Worm (Caenorhabditis elegans) whole organism, young adult: ENCODE results near the gene F59B8.1.
A peak's percentile ranks its signal among the peaks of the same experiment; 100 is the strongest.

ENCODE experiments used
- B0035.1 ChIP-seq: sonication (generic microtip); optimal IDR thresholded peaks from 2 replicates; lab custom pipeline; 2016; ENCODE audit warnings: missing genetic modification characterization, mild to moderate bottlenecking, missing compliant biosample characterization, missing genotype, missing genetic modification reagents
- C06A6.2 ChIP-seq: fragments of 200-800 bp; sonication (Bioruptor generic); conservative IDR thresholded peaks from 2 replicates; pipeline ENCODE4 v1.3.6; 2022; ENCODE audit warnings: missing genetic modification characterization, missing compliant biosample characterization
- F22D6.2 ChIP-seq: sonication (generic microtip); optimal IDR thresholded peaks from 2 replicates; lab custom pipeline; 2016; ENCODE audit warnings: mild to moderate bottlenecking, missing genetic modification characterization, missing compliant biosample characterization
- F23B12.7 ChIP-seq: sonication (generic microtip); optimal IDR thresholded peaks from 2 replicates; lab custom pipeline; 2017; ENCODE audit warnings: missing genetic modification characterization, mild to moderate bottlenecking, missing compliant biosample characterization, antibody characterized with exemption, moderate library complexity; ENCODE audit not compliant: insufficient read depth
- F39B2.1 ChIP-seq: fragments of 200-800 bp; sonication (Bioruptor generic); IDR thresholded peaks from 2 replicates; pipeline ENCODE4 v1.3.6; 2022; ENCODE audit warnings: missing genetic modification reagents, missing genetic modification characterization, missing compliant biosample characterization
- F49E8.2 ChIP-seq: sonication (generic microtip); optimal IDR thresholded peaks from 3 replicates; lab custom pipeline; 2017; ENCODE audit warnings: missing genetic modification characterization, mild to moderate bottlenecking, missing compliant biosample characterization, antibody characterized with exemption, moderate library complexity; ENCODE audit not compliant: insufficient read depth
- T07F8.4 ChIP-seq: sonication (generic microtip); optimal IDR thresholded peaks from 2 replicates; lab custom pipeline; 2016; ENCODE audit warnings: mild to moderate bottlenecking, missing genetic modification characterization, moderate library complexity, missing compliant biosample characterization
- Y53F4B.3 ChIP-seq: fragments of 200-800 bp; sonication (Bioruptor generic); IDR thresholded peaks from 2 replicates; pipeline ENCODE4 v1.3.6; 2022; ENCODE audit warnings: missing genetic modification reagents, missing genetic modification characterization, missing compliant biosample characterization
- Y53G8AR.9 ChIP-seq: fragments of 200-800 bp; sonication (Bioruptor generic); conservative IDR thresholded peaks from 2 replicates; pipeline ENCODE4 v1.3.6; 2022; ENCODE audit warnings: missing genetic modification reagents, missing genetic modification characterization, missing compliant biosample characterization
- Y79H2A.3 ChIP-seq: fragments of 200-800 bp; sonication (Bioruptor generic); conservative IDR thresholded peaks from 2 replicates; pipeline ENCODE4 v1.3.6; 2022; ENCODE audit warnings: missing genetic modification reagents, missing genetic modification characterization, missing compliant biosample characterization
- aptf-2 ChIP-seq: fragments of 200-800 bp; sonication (Bioruptor generic); conservative IDR thresholded peaks from 2 replicates; pipeline ENCODE4 v1.3.6; 2022; ENCODE audit warnings: missing genetic modification reagents, missing genetic modification characterization, missing compliant biosample characterization
- attf-6 ChIP-seq: fragments of 200-800 bp; sonication (Bioruptor generic); IDR thresholded peaks from 2 replicates; pipeline ENCODE4 v1.3.6; 2022; ENCODE audit warnings: missing genetic modification reagents, missing genetic modification characterization, missing compliant biosample characterization
- bed-2 ChIP-seq: fragments of 200-800 bp; sonication (Bioruptor generic); IDR thresholded peaks from 2 replicates; pipeline ENCODE4 v1.3.6; 2022; ENCODE audit warnings: missing genetic modification reagents, missing genetic modification characterization, missing compliant biosample characterization
- ccch-3 ChIP-seq: fragments of 200-800 bp; sonication (Bioruptor generic); optimal IDR thresholded peaks from 2 replicates; lab custom pipeline; 2018; ENCODE audit warnings: mild to moderate bottlenecking, missing genetic modification characterization, missing compliant biosample characterization
- ceh-79 ChIP-seq: sonication (generic microtip); optimal IDR thresholded peaks from 2 replicates; lab custom pipeline; 2017; ENCODE audit warnings: mild to moderate bottlenecking, missing genetic modification characterization, missing compliant biosample characterization
- dox-1 ChIP-seq: fragments of 200-800 bp; sonication (Bioruptor generic); IDR thresholded peaks from 2 replicates; pipeline ENCODE4 v1.3.6; 2022; ENCODE audit warnings: missing genetic modification reagents, missing genetic modification characterization, missing compliant biosample characterization
- dpff-1 ChIP-seq: sonication (generic microtip); optimal IDR thresholded peaks from 2 replicates; lab custom pipeline; 2017; ENCODE audit warnings: mild to moderate bottlenecking, missing genetic modification characterization, missing compliant biosample characterization
- efl-1 ChIP-seq: fragments of 150-350 bp; optimal IDR thresholded peaks from 2 replicates; lab custom pipeline; 2014; ENCODE audit warnings: missing biosample characterization, missing genetic modification reagents, missing genetic modification characterization
- egl-18 ChIP-seq: fragments of 200-800 bp; sonication (Bioruptor generic); IDR thresholded peaks from 2 replicates; pipeline ENCODE4 v1.3.6; 2022; ENCODE audit warnings: missing genetic modification reagents, missing genetic modification characterization, missing compliant biosample characterization
- ets-4 ChIP-seq: fragments of 200-800 bp; sonication (Bioruptor generic); optimal IDR thresholded peaks from 2 replicates; lab custom pipeline; 2018; ENCODE audit warnings: mild to moderate bottlenecking, missing genetic modification characterization, missing compliant biosample characterization
- hlh-12 ChIP-seq: sonication (generic microtip); optimal IDR thresholded peaks from 2 replicates; lab custom pipeline; 2016; ENCODE audit warnings: missing genetic modification characterization, missing compliant biosample characterization
- hlh-26 ChIP-seq: fragments of 200-800 bp; sonication (Bioruptor generic); conservative IDR thresholded peaks from 2 replicates; pipeline ENCODE4 v1.3.6; 2022; ENCODE audit warnings: missing genetic modification reagents, missing genetic modification characterization, missing compliant biosample characterization
- hmg-1.2 ChIP-seq: fragments of 200-800 bp; sonication (Bioruptor generic); IDR thresholded peaks from 2 replicates; pipeline ENCODE4 v1.3.6; 2022; ENCODE audit warnings: missing genetic modification reagents, missing genetic modification characterization, missing compliant biosample characterization
- hsf-1 ChIP-seq: fragments of 200-800 bp; sonication (Bioruptor generic); IDR thresholded peaks from 2 replicates; pipeline ENCODE4 v1.3.6; 2022; ENCODE audit warnings: missing genetic modification reagents, missing genetic modification characterization, missing compliant biosample characterization
- lin-26 ChIP-seq: fragments of 200-800 bp; sonication (Bioruptor generic); IDR thresholded peaks from 2 replicates; pipeline ENCODE4 v1.3.6; 2022; ENCODE audit warnings: missing genetic modification reagents, missing genetic modification characterization, missing compliant biosample characterization
- lin-35 ChIP-seq, 3 experiments: fragments of 150-350 bp in 2 of 3; sonication (generic microtip) in 1 of 3; optimal IDR thresholded peaks; 2 replicates each; lab custom pipeline; 2014 to 2018; ENCODE audit warnings: missing biosample characterization in 3 of 3, missing genetic modification characterization in 3 of 3, missing genetic modification reagents in 3 of 3
- lin-54 ChIP-seq: fragments of 200-800 bp; sonication (Bioruptor generic); optimal IDR thresholded peaks from 2 replicates; lab custom pipeline; 2018; ENCODE audit warnings: mild to moderate bottlenecking, missing genetic modification characterization, missing compliant biosample characterization
- madf-10 ChIP-seq: sonication (generic microtip); optimal IDR thresholded peaks from 2 replicates; lab custom pipeline; 2016; ENCODE audit warnings: mild to moderate bottlenecking, missing genetic modification characterization, missing compliant biosample characterization
- madf-3 ChIP-seq: fragments of 200-800 bp; sonication (Bioruptor generic); IDR thresholded peaks from 2 replicates; pipeline ENCODE4 v1.3.6; 2022; ENCODE audit warnings: missing genetic modification reagents, missing genetic modification characterization, missing compliant biosample characterization
- madf-8 ChIP-seq: fragments of 200-800 bp; sonication (Bioruptor generic); conservative IDR thresholded peaks from 2 replicates; pipeline ENCODE4 v1.3.6; 2022; ENCODE audit warnings: missing genetic modification reagents, missing genetic modification characterization, missing compliant biosample characterization
- nfya-2 ChIP-seq: fragments of 200-800 bp; sonication (Bioruptor generic); IDR thresholded peaks from 2 replicates; pipeline ENCODE4 v1.3.6; 2022; ENCODE audit warnings: missing genetic modification reagents, missing genetic modification characterization, missing compliant biosample characterization
- nfyb-1 ChIP-seq: fragments of 200-800 bp; sonication (Bioruptor generic); IDR thresholded peaks from 2 replicates; pipeline ENCODE4 v1.3.6; 2022; ENCODE audit warnings: missing genetic modification reagents, missing genetic modification characterization, missing compliant biosample characterization
- nhr-80 ChIP-seq: sonication (generic microtip); optimal IDR thresholded peaks from 2 replicates; lab custom pipeline; 2016; ENCODE audit warnings: missing genetic modification characterization, missing compliant biosample characterization
- pha-4 ChIP-seq: fragments of 150-350 bp; sonication (generic microtip); optimal IDR thresholded peaks from 2 replicates; lab custom pipeline; 2014; ENCODE audit warnings: missing biosample characterization, missing genetic modification reagents, missing genetic modification characterization
- repo-1 ChIP-seq: sonication (generic microtip); optimal IDR thresholded peaks from 2 replicates; lab custom pipeline; 2017; ENCODE audit warnings: mild to moderate bottlenecking, missing genetic modification characterization, missing compliant biosample characterization
- rpc-1 ChIP-seq, 2 experiments: fragments of 150-350 bp in 1 of 2; sonication (generic microtip) in 1 of 2; optimal IDR thresholded peaks; 2 replicates each; lab custom pipeline; 2014 to 2018; ENCODE audit warnings: missing biosample characterization in 1 of 2, missing genetic modification characterization in 1 of 2, missing genetic modification reagents in 1 of 2, missing genotype in 1 of 2
- sea-2 ChIP-seq: fragments of 200-800 bp; sonication (Bioruptor generic); IDR thresholded peaks from 2 replicates; pipeline ENCODE4 v1.3.6; 2022; ENCODE audit warnings: missing genetic modification characterization, missing compliant biosample characterization
- snpc-4 ChIP-seq, 5 experiments: fragments of 150-350 bp in 1 of 5; sonication (generic microtip) in 4 of 5; optimal IDR thresholded peaks; 2 replicates each; lab custom pipeline; 2014 to 2018; ENCODE audit warnings: missing genetic modification characterization in 5 of 5, missing biosample characterization in 3 of 5, antibody characterized with exemption in 2 of 5, mild to moderate bottlenecking in 2 of 5, missing compliant biosample characterization in 2 of 5, missing genotype in 2 of 5, moderate library complexity in 2 of 5, missing genetic modification reagents in 1 of 5
- somi-1 ChIP-seq: fragments of 200-800 bp; sonication (Bioruptor generic); optimal IDR thresholded peaks from 2 replicates; lab custom pipeline; 2018; ENCODE audit warnings: mild to moderate bottlenecking, missing genetic modification characterization, missing compliant biosample characterization
- tlf-1 ChIP-seq: fragments of 200-800 bp; sonication (Bioruptor generic); optimal IDR thresholded peaks from 2 replicates; lab custom pipeline; 2018; ENCODE audit warnings: mild to moderate bottlenecking, missing genetic modification characterization, missing compliant biosample characterization
- zfh-2 ChIP-seq: fragments of 200-800 bp; sonication (Bioruptor generic); conservative IDR thresholded peaks from 2 replicates; pipeline ENCODE4 v1.3.6; 2022; ENCODE audit warnings: missing genetic modification reagents, missing genetic modification characterization, missing compliant biosample characterization
- zim-3 ChIP-seq: sonication (generic microtip); optimal IDR thresholded peaks from 2 replicates; lab custom pipeline; 2017; ENCODE audit warnings: mild to moderate bottlenecking, missing genetic modification characterization, moderate library complexity, missing compliant biosample characterization
- ztf-22 ChIP-seq: fragments of 200-800 bp; sonication (Bioruptor generic); optimal IDR thresholded peaks from 2 replicates; lab custom pipeline; 2018; ENCODE audit warnings: mild to moderate bottlenecking, missing genetic modification characterization, moderate library complexity, missing compliant biosample characterization
- ztf-3 ChIP-seq: fragments of 200-800 bp; sonication (Bioruptor generic); optimal IDR thresholded peaks from 2 replicates; lab custom pipeline; 2018; ENCODE audit warnings: mild to moderate bottlenecking, missing genetic modification characterization, missing compliant biosample characterization

The F59B8.1 gene

DNA sequence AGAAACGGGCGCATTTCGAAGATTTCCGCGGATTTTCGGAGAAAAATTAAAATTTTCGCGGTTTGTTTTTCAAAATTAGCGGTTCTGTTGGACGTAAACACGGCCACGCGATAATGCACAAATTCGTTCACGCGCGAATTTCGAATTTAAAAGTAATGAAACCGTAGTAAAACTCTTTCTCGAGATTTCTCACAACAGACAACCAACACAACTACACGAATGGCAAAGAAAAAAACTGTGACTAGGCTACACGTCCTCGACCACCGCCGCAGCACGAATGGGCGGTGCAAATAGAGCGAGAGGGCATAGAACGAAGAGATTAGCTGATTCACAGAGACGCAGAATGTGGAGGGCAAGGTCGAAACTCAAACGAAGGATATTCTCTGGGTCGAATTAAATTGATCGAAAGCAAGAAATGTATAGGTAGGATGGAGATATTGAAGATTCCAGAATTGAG is 12.8 kb downstream of the F59B8.1 start, which contains the start of gene idh-1 (continued):
- TF ChIP-seq ztf-22 (GFP tag; lab: Kevin White, UChicago) (no peak), repo-1 (no peak), ceh-79 (tag; lab: Kevin White, UChicago) (no peak), B0035.1 (no peak), lin-54 (peak; percentile 89), F23B12.7 (tag; lab: Kevin White, UChicago) (peak; percentile 9), hlh-26 (GFP tag; lab: Robert Waterston, UW) (no peak), F39B2.1 (GFP tag; lab: Robert Waterston, UW) (no peak), hlh-12 (tag; lab: Kevin White, UChicago) (no peak), zim-3 (tag; lab: Kevin White, UChicago) (peak; percentile 42), F22D6.2 (tag; lab: Kevin White, UChicago) (no peak), attf-6 (GFP tag; lab: Robert Waterston, UW) (peak; percentile 59; the same call in 1 of the 2 replicates), aptf-2 (GFP tag; lab: Robert Waterston, UW) (no peak), madf-3 (0 out of 2 replicates have a peak, but pooled peaks have one; percentile 55), nhr-80 (tag; lab: Kevin White, UChicago) (peak; percentile 20), efl-1 (peak; percentile 95), nfyb-1 (GFP tag; lab: Robert Waterston, UW) (0 out of 2 replicates have a peak, but pooled peaks have one; percentile 17)

ce11 chrIV:9441391-9441790 is 13.3 kb downstream of the F59B8.1 start:
- TF ChIP-seq zim-3 (tag; lab: Kevin White, UChicago) = no peak
- TF ChIP-seq lin-35 (GFP tag; optimal IDR thresholded peaks at IDR 0.05; lab: Kevin White, UChicago) = no peak
- TF ChIP-seq nhr-80 (tag; lab: Kevin White, UChicago) = peak; percentile 23
- no peak for TF ChIP-seq egl-18

ce11 chrIV:9442106-9442532 is 14.1 kb downstream of the F59B8.1 start:
- TF ChIP-seq sea-2 (GFP tag; lab: Robert Waterston, UW) (no peak), F49E8.2 (no peak), madf-8 (GFP tag; lab: Robert Waterston, UW) (no peak), dpff-1 (tag; lab: Kevin White, UChicago) (no peak), hsf-1 (peak; percentile 59; the same call in 1 of the 2 replicates), ztf-3 (GFP tag; lab: Kevin White, UChicago) (no peak), bed-2 (GFP tag; lab: Robert Waterston, UW) (no peak), dox-1 (GFP tag; lab: Robert Waterston, UW) (peak; percentile 44; the same call in 1 of the 2 replicates), hmg-1.2 (GFP tag; lab: Robert Waterston, UW) (no peak), zfh-2 (no peak), somi-1 (GFP tag; lab: Kevin White, UChicago) (peak; percentile 63), C06A6.2 (peak; percentile 38; the same call in 1 of the 2 replicates), madf-10 (peak; percentile 35), rpc-1 (optimal IDR thresholded peaks at IDR 0.05; lab: Kevin White, UChicago) (no peak), rpc-1 (tag; optimal IDR thresholded peaks at IDR 0.05; lab: Kevin White, UChicago) (no peak), madf-3 (0 out of 2 replicates have a peak, but pooled peaks have one; percentile 21), ets-4 (GFP tag; lab: Kevin White, UChicago) (peak; percentile 36), snpc-4 (GFP tag; optimal IDR thresholded peaks at IDR 0.05; lab: Kevin White, UChicago) (no peak), snpc-4 (tag; optimal IDR thresholded peaks at IDR 0.05; lab: Kevin White, UChicago) (peak; percentile 18 to 83 (median 55)), Y53F4B.3 (GFP tag; lab: Robert Waterston, UW) (no peak), ccch-3 (GFP tag; lab: Kevin White, UChicago) (no peak), Y79H2A.3 (GFP tag; lab: Robert Waterston, UW) (no peak), nfya-2 (no peak), Y53G8AR.9 (GFP tag; lab: Robert Waterston, UW) (no peak), nhr-80 (tag; lab: Kevin White, UChicago) (peak; percentile 86), tlf-1 (peak; percentile 53), lin-26 (GFP tag; lab: Robert Waterston, UW) (0 out of 2 replicates have a peak, but pooled peaks have one; percentile 20), T07F8.4 (no peak), lin-35 (GFP tag; optimal IDR thresholded peaks at IDR 0.05; lab: Kevin White, UChicago) (no peak), pha-4 (tag; lab: Kevin White, UChicago) (peak; percentile 84)
